Fruit fly (Drosophila melanogaster) whole organism, embryonic: ENCODE results near the gene Tsp29Fa.
A peak's percentile ranks its signal among the peaks of the same experiment; 100 is the strongest.

ENCODE experiments used
- Atf3 ChIP-seq: fragments of 200-800 bp; sonication (Bioruptor generic); optimal IDR thresholded peaks from 3 replicates; lab custom pipeline; 2016; ENCODE audit warnings: missing biosample characterization, missing genetic modification characterization
- Bgb ChIP-seq: fragments of 200-800 bp; sonication (Bioruptor generic); IDR thresholded peaks from 2 replicates; pipeline ENCODE4 v1.3.6; 2022; ENCODE audit warnings: missing biosample characterization, missing genetic modification characterization; ENCODE audit not compliant: partially characterized antibody
- CG10462 ChIP-seq: fragments of 200-800 bp; sonication (Bioruptor generic); optimal IDR thresholded peaks from 2 replicates; lab custom pipeline; 2016; ENCODE audit warnings: missing biosample characterization, missing genetic modification characterization
- CG11247 ChIP-seq: fragments of 200-800 bp; sonication (Bioruptor generic); IDR thresholded peaks from 2 replicates; pipeline ENCODE4 v1.3.6; 2022; ENCODE audit warnings: missing biosample characterization, missing genetic modification characterization
- CG11504 ChIP-seq: fragments of 200-800 bp; sonication (Bioruptor generic); optimal IDR thresholded peaks from 3 replicates; lab custom pipeline; 2019; ENCODE audit warnings: missing biosample characterization, mild to moderate bottlenecking, missing genetic modification characterization, moderate library complexity
- CG12071 ChIP-seq: fragments of 200-800 bp; sonication (Bioruptor generic); optimal IDR thresholded peaks from 3 replicates; lab custom pipeline; 2018; ENCODE audit warnings: missing biosample characterization, mild to moderate bottlenecking, missing genetic modification characterization
- CG12219 ChIP-seq: fragments of 200-800 bp; sonication (Bioruptor generic); optimal IDR thresholded peaks from 3 replicates; lab custom pipeline; 2018; ENCODE audit warnings: missing biosample characterization, mild to moderate bottlenecking, missing genetic modification characterization
- CG13624 ChIP-seq: fragments of 200-800 bp; sonication (Bioruptor generic); optimal IDR thresholded peaks from 2 replicates; lab custom pipeline; 2016; ENCODE audit warnings: missing biosample characterization, missing genetic modification characterization
- CG14050 ChIP-seq: fragments of 200-800 bp; sonication (Bioruptor generic); IDR thresholded peaks from 3 replicates; pipeline ENCODE4 v1.3.6; 2022; ENCODE audit warnings: missing biosample characterization, missing genetic modification characterization
- CG1832 ChIP-seq: fragments of 200-800 bp; sonication (Bioruptor generic); optimal IDR thresholded peaks from 2 replicates; lab custom pipeline; 2017; ENCODE audit warnings: missing biosample characterization, mild to moderate bottlenecking, missing genetic modification characterization, inconsistent platforms
- CG2712 ChIP-seq: fragments of 200-800 bp; optimal IDR thresholded peaks from 3 replicates; lab custom pipeline; 2019; ENCODE audit warnings: missing biosample characterization, mild to moderate bottlenecking, missing genetic modification characterization, moderate library complexity
- CG31365 ChIP-seq: fragments of 200-800 bp; sonication (Bioruptor generic); optimal IDR thresholded peaks from 2 replicates; lab custom pipeline; 2018; ENCODE audit warnings: missing biosample characterization, mild to moderate bottlenecking, missing genetic modification characterization
- CG32532 ChIP-seq: fragments of 200-800 bp; sonication (Bioruptor generic); IDR thresholded peaks from 2 replicates; pipeline ENCODE4 v1.3.6; 2022; ENCODE audit warnings: missing biosample characterization, missing genetic modification characterization
- CG3407 ChIP-seq: fragments of 200-800 bp; sonication (Bioruptor generic); optimal IDR thresholded peaks from 2 replicates; lab custom pipeline; 2018; ENCODE audit warnings: missing biosample characterization, mild to moderate bottlenecking, missing genetic modification characterization
- CG3726 ChIP-seq: fragments of 200-800 bp; sonication (Bioruptor generic); IDR thresholded peaks from 3 replicates; pipeline ENCODE4, ENCODE4 v1.3.6; 2022; ENCODE audit warnings: missing biosample characterization, missing genetic modification characterization
- CG6254 ChIP-seq: fragments of 200-800 bp; sonication (Bioruptor generic); optimal IDR thresholded peaks from 3 replicates; lab custom pipeline; 2017; ENCODE audit warnings: mild to moderate bottlenecking, missing biosample characterization, missing genetic modification reagents, missing genetic modification characterization
- CG7271 ChIP-seq: fragments of 200-800 bp; sonication (Bioruptor generic); optimal IDR thresholded peaks from 2 replicates; lab custom pipeline; 2018; ENCODE audit warnings: missing biosample characterization, mild to moderate bottlenecking, missing genetic modification characterization, moderate library complexity
- CG8089 ChIP-seq: fragments of 200-800 bp; sonication (Bioruptor generic); optimal IDR thresholded peaks from 3 replicates; lab custom pipeline; 2016; ENCODE audit warnings: missing biosample characterization, missing genetic modification characterization
- CG8359 ChIP-seq: fragments of 200-800 bp; sonication (Bioruptor generic); optimal IDR thresholded peaks from 2 replicates; lab custom pipeline; 2017; ENCODE audit warnings: missing biosample characterization, mild to moderate bottlenecking, missing genetic modification characterization, borderline replicate concordance
- CG8388 ChIP-seq: fragments of 200-800 bp; sonication (Bioruptor generic); optimal IDR thresholded peaks from 2 replicates; lab custom pipeline; 2019; ENCODE audit warnings: missing biosample characterization, mild to moderate bottlenecking, missing genetic modification characterization, moderate library complexity
- CG8924 ChIP-seq: fragments of 200-800 bp; optimal IDR thresholded peaks from 3 replicates; lab custom pipeline; 2019; ENCODE audit warnings: missing biosample characterization, mild to moderate bottlenecking, missing genetic modification characterization, moderate library complexity
- CG9797 ChIP-seq: fragments of 200-800 bp; sonication (Bioruptor generic); optimal IDR thresholded peaks from 3 replicates; lab custom pipeline; 2018; ENCODE audit warnings: missing biosample characterization, mild to moderate bottlenecking, missing genetic modification characterization
- Eip74EF ChIP-seq, 2 experiments: fragments of 200-800 bp in 1 of 2; fragments of >200 bp in 1 of 2; sonication (Bioruptor generic) in 1 of 2; optimal IDR thresholded peaks; 2 replicates each; lab custom pipeline; 2017 to 2019; ENCODE audit warnings: missing biosample characterization in 2 of 2, missing genetic modification characterization in 2 of 2, mild to moderate bottlenecking in 1 of 2, moderate library complexity in 1 of 2
- Fer2 ChIP-seq: fragments of 200-800 bp; sonication (Bioruptor generic); optimal IDR thresholded peaks from 2 replicates; lab custom pipeline; 2018; ENCODE audit warnings: missing biosample characterization, mild to moderate bottlenecking, missing genetic modification characterization, moderate library complexity
- HmgZ ChIP-seq: fragments of 200-800 bp; sonication (Bioruptor generic); optimal IDR thresholded peaks from 2 replicates; lab custom pipeline; 2018; ENCODE audit warnings: missing biosample characterization, mild to moderate bottlenecking, missing genetic modification characterization
- Hmr ChIP-seq: fragments of 200-800 bp; sonication (Bioruptor generic); optimal IDR thresholded peaks from 3 replicates; lab custom pipeline; 2017; ENCODE audit warnings: mild to moderate bottlenecking, missing biosample characterization, missing genetic modification reagents, missing genetic modification characterization
- Mad ChIP-seq: fragments of 200-800 bp; sonication (Bioruptor generic); optimal IDR thresholded peaks from 2 replicates; lab custom pipeline; 2016; ENCODE audit warnings: missing biosample characterization, missing genetic modification characterization
- Mrtf ChIP-seq: fragments of 200-800 bp; sonication (Bioruptor generic); IDR thresholded peaks from 3 replicates; pipeline ENCODE4 v1.3.6; 2022; ENCODE audit warnings: missing biosample characterization, missing genetic modification characterization
- NK7.1 ChIP-seq: fragments of 200-800 bp; sonication (Bioruptor generic); optimal IDR thresholded peaks from 3 replicates; lab custom pipeline; 2016; ENCODE audit warnings: missing biosample characterization, missing genetic modification characterization
- Nf-YB ChIP-seq: fragments of 200-800 bp; sonication (Bioruptor generic); optimal IDR thresholded peaks from 3 replicates; lab custom pipeline; 2019; ENCODE audit warnings: missing biosample characterization, mild to moderate bottlenecking, missing genetic modification characterization, moderate library complexity
- Usf ChIP-seq: fragments of 200-800 bp; sonication (Bioruptor generic); optimal IDR thresholded peaks from 2 replicates; lab custom pipeline; 2017; ENCODE audit warnings: missing genotype, missing biosample characterization, missing genetic modification characterization
- Vsx1 ChIP-seq: fragments of 200-800 bp; sonication (Bioruptor generic); optimal IDR thresholded peaks from 2 replicates; lab custom pipeline; 2017; ENCODE audit warnings: missing biosample characterization, mild to moderate bottlenecking, missing genetic modification characterization, missing genetic modification reagents
- al ChIP-seq: fragments of 200-800 bp; sonication (Bioruptor generic); IDR thresholded peaks from 2 replicates; pipeline ENCODE4 v1.3.6; 2022; ENCODE audit warnings: missing biosample characterization, missing genetic modification characterization
- az2 ChIP-seq: fragments of 200-800 bp; sonication (Bioruptor generic); optimal IDR thresholded peaks from 3 replicates; lab custom pipeline; 2016; ENCODE audit warnings: missing biosample characterization, missing genetic modification characterization
- bsh ChIP-seq, 2 experiments: fragments of 200-800 bp; sonication (Bioruptor generic); optimal IDR thresholded peaks; 2 replicates each; lab custom pipeline; 2017 to 2018; ENCODE audit warnings: mild to moderate bottlenecking in 2 of 2, missing biosample characterization in 2 of 2, missing genetic modification characterization in 2 of 2, moderate library complexity in 1 of 2
- caup ChIP-seq: fragments of 200-800 bp; sonication (Bioruptor generic); optimal IDR thresholded peaks from 3 replicates; lab custom pipeline; 2017; ENCODE audit warnings: missing biosample characterization, mild to moderate bottlenecking, missing genetic modification characterization, moderate library complexity; ENCODE audit not compliant: severe bottlenecking
- cwo ChIP-seq: fragments of 200-800 bp; sonication (Bioruptor generic); optimal IDR thresholded peaks from 3 replicates; lab custom pipeline; 2017; ENCODE audit warnings: missing biosample characterization, missing genetic modification characterization, mild to moderate bottlenecking, moderate library complexity, missing genetic modification reagents
- danr ChIP-seq: fragments of 200-800 bp; sonication (Bioruptor generic); IDR thresholded peaks from 2 replicates; pipeline ENCODE4 v1.3.6; 2022; ENCODE audit warnings: missing biosample characterization, missing genetic modification characterization
- gce ChIP-seq: fragments of 200-800 bp; sonication (Bioruptor generic); IDR thresholded peaks from 3 replicates; pipeline ENCODE4 v1.3.6; 2022; ENCODE audit warnings: missing biosample characterization, missing genetic modification characterization
- jigr1 ChIP-seq: fragments of 200-800 bp; sonication (Bioruptor generic); IDR thresholded peaks from 3 replicates; pipeline ENCODE4 v1.3.6; 2022; ENCODE audit warnings: missing biosample characterization, missing genetic modification characterization
- nau ChIP-seq: fragments of 200-800 bp; sonication (Bioruptor generic); optimal IDR thresholded peaks from 3 replicates; lab custom pipeline; 2017; ENCODE audit warnings: missing biosample characterization, mild to moderate bottlenecking, missing genetic modification characterization, missing genetic modification reagents
- pum ChIP-seq: fragments of 200-800 bp; sonication (Bioruptor generic); optimal IDR thresholded peaks from 2 replicates; lab custom pipeline; 2016; ENCODE audit warnings: missing biosample characterization, missing genetic modification characterization
- scrt ChIP-seq: fragments of 200-800 bp; sonication (Bioruptor generic); optimal IDR thresholded peaks from 2 replicates; lab custom pipeline; 2018; ENCODE audit warnings: missing biosample characterization, mild to moderate bottlenecking, missing genetic modification characterization, moderate library complexity
- sens ChIP-seq: fragments of 200-800 bp; sonication (Bioruptor generic); peaks from one replicate; lab custom pipeline; 2016; ENCODE audit warnings: missing biosample characterization, missing genetic modification characterization
- sisA ChIP-seq: fragments of 200-800 bp; sonication (Bioruptor generic); IDR thresholded peaks from 2 replicates; pipeline ENCODE4 v1.3.6; 2022; ENCODE audit warnings: missing biosample characterization, missing genetic modification characterization
- slou ChIP-seq: fragments of 200-800 bp; sonication (Bioruptor generic); optimal IDR thresholded peaks from 3 replicates; lab custom pipeline; 2016; ENCODE audit warnings: missing biosample characterization, missing genetic modification characterization
- sqz ChIP-seq: fragments of 200-800 bp; sonication (Bioruptor generic); optimal IDR thresholded peaks from 3 replicates; lab custom pipeline; 2018; ENCODE audit warnings: missing biosample characterization, mild to moderate bottlenecking, missing genetic modification characterization
- stc ChIP-seq: fragments of 200-800 bp; sonication (Bioruptor generic); IDR thresholded peaks from 2 replicates; pipeline ENCODE4 v1.3.6; 2022; ENCODE audit warnings: missing biosample characterization, missing genetic modification characterization
- tap ChIP-seq: fragments of 200-800 bp; optimal IDR thresholded peaks from 3 replicates; lab custom pipeline; 2019; ENCODE audit warnings: missing biosample characterization, mild to moderate bottlenecking, missing genetic modification characterization, moderate library complexity
- tup ChIP-seq: fragments of 200-800 bp; sonication (Bioruptor generic); optimal IDR thresholded peaks from 2 replicates; lab custom pipeline; 2016; ENCODE audit warnings: missing biosample characterization, mild to moderate bottlenecking, missing genetic modification characterization, moderate library complexity
- wek ChIP-seq: fragments of 200-800 bp; sonication (Bioruptor generic); optimal IDR thresholded peaks from 3 replicates; lab custom pipeline; 2018; ENCODE audit warnings: missing biosample characterization, mild to moderate bottlenecking, missing genetic modification characterization, moderate library complexity

The Tsp29Fa gene

DNA sequence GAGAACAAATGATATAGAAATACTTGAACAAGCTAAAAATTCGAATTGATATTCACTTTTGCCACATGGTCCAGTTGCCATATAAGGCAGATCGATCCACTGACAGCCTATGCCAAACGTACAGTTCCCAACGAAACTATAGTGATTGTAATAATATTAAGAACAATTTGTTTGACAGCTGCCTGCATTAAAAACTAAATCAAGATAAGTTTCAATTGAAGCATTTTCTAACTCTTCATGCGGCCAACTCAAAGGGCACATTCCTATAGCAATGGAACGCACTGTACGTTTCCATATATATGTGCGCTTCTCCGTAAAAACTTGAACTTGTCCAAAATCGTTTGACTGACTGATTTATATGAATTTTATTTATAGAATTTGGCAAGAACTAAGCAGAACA lies 39.5 kb upstream of the Tsp29Fa start (continued):
- no peak for TF ChIP-seq CG12219 (GFP tag; lab: Kevin White, UChicago)
- TF ChIP-seq CG32532: peak; percentile 91
- no peak for TF ChIP-seq Atf3 (GFP tag; lab: Kevin White, UChicago)
- TF ChIP-seq danr (GFP tag; lab: Robert Waterston, UW): no peak
- no peak for TF ChIP-seq nau
- TF ChIP-seq Mad (GFP tag; lab: Kevin White, UChicago): no peak
- TF ChIP-seq CG31365 (tag; lab: Kevin White, UChicago): no peak
- TF ChIP-seq CG13624 (GFP tag; lab: Kevin White, UChicago): peak; percentile 71
- TF ChIP-seq Fer2 (tag; lab: Kevin White, UChicago): peak; percentile 17
- no peak for TF ChIP-seq CG6254 (GFP tag; lab: Kevin White, UChicago)
- no peak for TF ChIP-seq sens (GFP tag; lab: Kevin White, UChicago)
- peak; percentile 10 for TF ChIP-seq CG8924
- peak; percentile 60 for TF ChIP-seq CG11247
- no peak for TF ChIP-seq tup (GFP tag; lab: Kevin White, UChicago)
- TF ChIP-seq scrt (GFP tag; lab: Kevin White, UChicago): peak; percentile 51
- TF ChIP-seq CG8388: no peak
- TF ChIP-seq az2: no peak
- TF ChIP-seq Hmr: peak; percentile 30
- peak; percentile 80 for TF ChIP-seq al
- TF ChIP-seq CG8359 (GFP tag; lab: Kevin White, UChicago): no peak
- TF ChIP-seq CG3726 (GFP tag; lab: Robert Waterston, UW): no peak
- no peak for TF ChIP-seq Vsx1 (GFP tag; lab: Kevin White, UChicago)
- TF ChIP-seq CG11504 (tag; lab: Kevin White, UChicago): peak; percentile 33
- no peak for TF ChIP-seq tap
- TF ChIP-seq slou (GFP tag; lab: Kevin White, UChicago): no peak
- TF ChIP-seq CG8089: no peak
- no peak for TF ChIP-seq gce (GFP tag; lab: Robert Waterston, UW)
- peak; percentile 10 for TF ChIP-seq cwo
- peak; percentile 10 for TF ChIP-seq HmgZ (tag; lab: Kevin White, UChicago)
- TF ChIP-seq jigr1 (GFP tag; lab: Robert Waterston, UW): no peak
- TF ChIP-seq Mrtf (GFP tag; lab: Robert Waterston, UW): no peak; the same call in 2 of the 3 replicates
- TF ChIP-seq Eip74EF (GFP tag; optimal IDR thresholded peaks at IDR 0.05; lab: Kevin White, UChicago): no peak
- TF ChIP-seq wek (GFP tag; lab: Kevin White, UChicago): no peak
- no peak for TF ChIP-seq CG10462 (GFP tag; lab: Kevin White, UChicago)
- no peak for TF ChIP-seq sqz
- TF ChIP-seq CG14050: no peak
- TF ChIP-seq CG9797: no peak
- no peak for TF ChIP-seq Bgb
- no peak for TF ChIP-seq pum (GFP tag; lab: Kevin White, UChicago)
- TF ChIP-seq CG3407 (GFP tag; lab: Kevin White, UChicago): no peak
- TF ChIP-seq sisA (GFP tag; lab: Robert Waterston, UW): no peak
- TF ChIP-seq stc: peak; percentile 32; the same call in 1 of the 2 replicates
- TF ChIP-seq NK7.1 (GFP tag; lab: Kevin White, UChicago): no peak
- TF ChIP-seq CG12071 (GFP tag; lab: Kevin White, UChicago): peak; percentile 33
- no peak for TF ChIP-seq CG7271
- no peak for TF ChIP-seq Nf-YB (GFP tag; lab: Kevin White, UChicago)
- no peak for TF ChIP-seq bsh (GFP tag; optimal IDR thresholded peaks at IDR 0.05; lab: Kevin White, UChicago)
- no peak for TF ChIP-seq CG2712 (tag; lab: Kevin White, UChicago)
- TF ChIP-seq Usf (GFP tag; lab: Kevin White, UChicago): no peak
- no peak for TF ChIP-seq CG1832 (GFP tag; lab: Kevin White, UChicago)
- peak; percentile 63 for TF ChIP-seq caup (GFP tag; lab: Kevin White, UChicago)
